Worm (Caenorhabditis elegans): Measurements from ENCODE around the gene C45G9.12.
A peak's percentile ranks its signal among the peaks of the same experiment; 100 is the strongest.

Gene C45G9.12

ce11 chrIII:5094506-5094905 lies 23.1 kb upstream of the C45G9.12 start, which contains the start of gene F54D8.10:
Gene F54D8.10, plus strand, starts transcription at chrIII:5094806.
- TF ChIP-seq aly-2 (tag; optimal IDR thresholded peaks at IDR 0.05) (no peak), nhr-43 (tag; optimal IDR thresholded peaks at IDR 0.05; ENCODE audit: poor library complexity, severe bottlenecking) (no peak), unc-62 (GFP tag; optimal IDR thresholded peaks at IDR 0.05) (no peak), elt-1 (tag; optimal IDR thresholded peaks at IDR 0.05) (no peak), ama-1 (optimal IDR thresholded peaks at IDR 0.05) (no peak), daf-12 (tag; optimal IDR thresholded peaks at IDR 0.05) (no peak), fos-1 (tag; optimal IDR thresholded peaks at IDR 0.05) (no peak), fkh-10 (GFP tag; optimal IDR thresholded peaks at IDR 0.05) (no peak), ceh-82 (tag; optimal IDR thresholded peaks at IDR 0.05) (no peak)

- TF ChIP-seq ama-1 (optimal IDR thresholded peaks at IDR 0.05) = peak; percentile 14
- no peak for TF ChIP-seq sea-2 (GFP tag; optimal IDR thresholded peaks at IDR 0.05)
Measured at ce11 chrIII:5092345-5092744, 20.9 kb upstream of the C45G9.12 start.

ce11 chrIII:5089489-5089888 lies 18.1 kb upstream of the C45G9.12 start:
- TF ChIP-seq zag-1 (tag; optimal IDR thresholded peaks at IDR 0.05) = no peak
- TF ChIP-seq fos-1 (tag; optimal IDR thresholded peaks at IDR 0.05) = no peak
- no peak for TF ChIP-seq sea-2 (GFP tag; optimal IDR thresholded peaks at IDR 0.05)
- TF ChIP-seq ceh-16 (tag; optimal IDR thresholded peaks at IDR 0.05) = no peak
- peak; percentile 27 for TF ChIP-seq nhr-23 (tag; optimal IDR thresholded peaks at IDR 0.05)
- no peak for TF ChIP-seq tbx-2 (tag; optimal IDR thresholded peaks at IDR 0.05)
- no peak for TF ChIP-seq unc-62 (GFP tag; optimal IDR thresholded peaks at IDR 0.05)
- TF ChIP-seq nhr-43 (tag; optimal IDR thresholded peaks at IDR 0.05; ENCODE audit: poor library complexity, severe bottlenecking) = peak; percentile 67
- no peak for TF ChIP-seq elt-1 (tag; optimal IDR thresholded peaks at IDR 0.05)
- no peak for TF ChIP-seq ztf-11 (tag; optimal IDR thresholded peaks at IDR 0.05)
- TF ChIP-seq fkh-2 (tag; optimal IDR thresholded peaks at IDR 0.05) = no peak
- TF ChIP-seq nhr-25 (tag; optimal IDR thresholded peaks at IDR 0.05) = peak; percentile 6
- no peak for TF ChIP-seq eor-1 (tag; optimal IDR thresholded peaks at IDR 0.05)
- no peak for TF ChIP-seq aly-2 (tag; optimal IDR thresholded peaks at IDR 0.05)

ce11 chrIII:5085529-5085928 lies 14.1 kb upstream of the C45G9.12 start, which contains the start of gene cah-1:
Gene cah-1, minus strand, starts transcription at chrIII:5085629.
- peak; percentile 68 for TF ChIP-seq lin-15B (tag; optimal IDR thresholded peaks at IDR 0.05)
- no peak for TF ChIP-seq nhr-237 (tag; optimal IDR thresholded peaks at IDR 0.05)
- no peak for TF ChIP-seq tbx-2 (tag; optimal IDR thresholded peaks at IDR 0.05)
- no peak for TF ChIP-seq nhr-28 (tag; optimal IDR thresholded peaks at IDR 0.05)

ce11 chrIII:5083304-5083703 lies 11.9 kb upstream of the C45G9.12 start:
- TF ChIP-seq nhr-237 (tag; optimal IDR thresholded peaks at IDR 0.05) (no peak), skn-1 (tag; optimal IDR thresholded peaks at IDR 0.05) (no peak), unc-62 (GFP tag; optimal IDR thresholded peaks at IDR 0.05) (no peak), eor-1 (tag; optimal IDR thresholded peaks at IDR 0.05) (no peak), ceh-16 (tag; optimal IDR thresholded peaks at IDR 0.05) (no peak), ceh-9 (tag; optimal IDR thresholded peaks at IDR 0.05) (no peak), ama-1 (optimal IDR thresholded peaks at IDR 0.05) (peak; percentile 41), daf-12 (tag; optimal IDR thresholded peaks at IDR 0.05) (no peak), sea-2 (GFP tag; optimal IDR thresholded peaks at IDR 0.05) (no peak), nhr-12 (tag; optimal IDR thresholded peaks at IDR 0.05) (no peak), egl-27 (tag; optimal IDR thresholded peaks at IDR 0.05) (no peak), nhr-43 (tag; optimal IDR thresholded peaks at IDR 0.05; ENCODE audit: poor library complexity, severe bottlenecking) (peak; percentile 34), fkh-10 (GFP tag; optimal IDR thresholded peaks at IDR 0.05) (no peak), elt-2 (tag; optimal IDR thresholded peaks at IDR 0.05) (peak; percentile 3), jun-1 (tag; optimal IDR thresholded peaks at IDR 0.05) (no peak), elt-3 (tag; optimal IDR thresholded peaks at IDR 0.05) (no peak)

- TF ChIP-seq R02D3.7 (tag; optimal IDR thresholded peaks at IDR 0.05) (no peak), tbx-2 (tag; optimal IDR thresholded peaks at IDR 0.05) (no peak), ceh-82 (tag; optimal IDR thresholded peaks at IDR 0.05) (no peak), pha-4 (tag; optimal IDR thresholded peaks at IDR 0.05) (no peak), elt-1 (tag; optimal IDR thresholded peaks at IDR 0.05) (no peak), eor-1 (tag; optimal IDR thresholded peaks at IDR 0.05) (no peak), unc-62 (GFP tag; optimal IDR thresholded peaks at IDR 0.05) (no peak), ama-1 (optimal IDR thresholded peaks at IDR 0.05) (no peak), nhr-25 (tag; optimal IDR thresholded peaks at IDR 0.05) (no peak), ceh-16 (tag; optimal IDR thresholded peaks at IDR 0.05) (no peak), ZK546.5 (tag; optimal IDR thresholded peaks at IDR 0.05) (no peak), nhr-76 (tag; optimal IDR thresholded peaks at IDR 0.05) (no peak), nhr-12 (tag; optimal IDR thresholded peaks at IDR 0.05) (no peak)
Measured at ce11 chrIII:5081573-5081823, 10.1 kb upstream of the C45G9.12 start, which contains the start of gene cox-6A. Gene cox-6A, plus strand, starts transcription at chrIII:5081724.

Measured in whole organism, L3 larva.